Worm (Caenorhabditis elegans): ENCODE data around the gene F52D2.7.

Gene F52D2.7

DNA sequence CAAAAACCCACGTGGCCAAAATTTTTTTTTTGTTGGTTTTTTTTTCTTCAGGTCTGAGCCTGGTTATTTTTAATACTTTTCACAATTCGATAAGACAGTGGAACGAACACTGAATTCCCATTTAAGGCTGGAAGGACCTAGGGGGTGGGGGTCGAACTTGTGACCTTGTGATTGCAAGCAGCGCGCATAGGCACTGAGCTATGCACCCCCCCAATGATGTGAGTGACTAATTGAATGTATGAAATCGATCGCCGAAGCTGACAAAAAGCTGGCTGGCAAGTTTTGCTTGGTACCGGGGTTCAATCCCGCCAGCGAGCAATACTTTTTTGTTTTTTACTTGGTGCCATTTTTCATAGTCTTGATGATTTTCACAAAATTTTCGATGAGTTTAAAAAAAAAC, 36.5 kb downstream of the F52D2.7 start:
- TF ChIP-seq lim-7 (GFP tag; IDR thresholded peaks at IDR 0.05): peak; percentile 33; the same call in 1 of the 2 replicates
- peak; percentile 63; the same call in 1 of the 2 replicates for TF ChIP-seq egl-43 (GFP tag; IDR thresholded peaks at IDR 0.05)
- no peak for TF ChIP-seq nhr-237 (tag; optimal IDR thresholded peaks at IDR 0.05)
- TF ChIP-seq Y48G9A.11 (GFP tag; IDR thresholded peaks at IDR 0.05): no peak
- peak; percentile 71 for TF ChIP-seq snpc-1.2 (GFP tag; IDR thresholded peaks at IDR 0.05)
- no peak for TF ChIP-seq aly-2 (tag; optimal IDR thresholded peaks at IDR 0.05)
- peak; percentile 35 for TF ChIP-seq aha-1 (tag)
- peak in 1 of 2 experiments; percentile 65 for TF ChIP-seq unc-62 (GFP tag; optimal IDR thresholded peaks at IDR 0.05 in 1 of 2)
- no peak for TF ChIP-seq unc-62 (tag; optimal IDR thresholded peaks at IDR 0.05)
- no peak for TF ChIP-seq nhr-25 (tag; optimal IDR thresholded peaks at IDR 0.05; ENCODE audit: borderline replicate concordance, insufficient read depth)

DNA sequence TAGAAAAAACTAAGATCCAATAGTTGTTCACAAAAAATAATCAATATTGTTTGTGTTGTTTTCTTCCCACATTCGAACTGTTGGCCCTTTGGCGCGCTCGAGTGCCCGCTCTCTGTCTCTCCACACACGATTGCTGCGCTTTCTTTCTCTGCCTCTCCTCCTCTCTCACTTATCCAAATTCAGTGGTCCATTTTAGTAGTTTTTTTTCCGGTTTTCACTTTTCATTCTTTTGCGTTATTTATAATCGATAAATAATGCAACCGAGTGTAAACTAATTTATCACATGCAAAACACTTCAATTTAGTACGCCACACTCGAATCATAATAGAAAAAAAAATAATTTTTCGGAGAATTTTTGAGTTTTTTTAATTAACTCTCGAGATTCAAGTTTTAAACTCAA, 38.1 kb downstream of the F52D2.7 start:
- TF ChIP-seq lin-38 (GFP tag; IDR thresholded peaks at IDR 0.05): no peak
- no peak for TF ChIP-seq zfp-2 (tag; optimal IDR thresholded peaks at IDR 0.05)
- no peak for TF ChIP-seq nhr-10 (tag; optimal IDR thresholded peaks at IDR 0.05)
- no peak for TF ChIP-seq nhr-111 (GFP tag; optimal IDR thresholded peaks at IDR 0.05)
- TF ChIP-seq mep-1 (tag; optimal IDR thresholded peaks at IDR 0.05): no peak
- no peak for TF ChIP-seq madf-9 (GFP tag; conservative IDR thresholded peaks at IDR 0.05)
- peak; percentile 72 for TF ChIP-seq aha-1 (tag)
- peak; percentile 91 for TF ChIP-seq duxl-1 (tag; optimal IDR thresholded peaks at IDR 0.05; ENCODE audit: poor library complexity)
- TF ChIP-seq mdl-1 (tag; optimal IDR thresholded peaks at IDR 0.05): no peak
- no peak for TF ChIP-seq dmd-8 (GFP tag; IDR thresholded peaks at IDR 0.05)
- peak in 1 of 2 experiments; percentile 78 for TF ChIP-seq unc-62 (GFP tag; optimal IDR thresholded peaks at IDR 0.05 in 1 of 2)
- no peak for TF ChIP-seq unc-62 (tag; optimal IDR thresholded peaks at IDR 0.05)

DNA sequence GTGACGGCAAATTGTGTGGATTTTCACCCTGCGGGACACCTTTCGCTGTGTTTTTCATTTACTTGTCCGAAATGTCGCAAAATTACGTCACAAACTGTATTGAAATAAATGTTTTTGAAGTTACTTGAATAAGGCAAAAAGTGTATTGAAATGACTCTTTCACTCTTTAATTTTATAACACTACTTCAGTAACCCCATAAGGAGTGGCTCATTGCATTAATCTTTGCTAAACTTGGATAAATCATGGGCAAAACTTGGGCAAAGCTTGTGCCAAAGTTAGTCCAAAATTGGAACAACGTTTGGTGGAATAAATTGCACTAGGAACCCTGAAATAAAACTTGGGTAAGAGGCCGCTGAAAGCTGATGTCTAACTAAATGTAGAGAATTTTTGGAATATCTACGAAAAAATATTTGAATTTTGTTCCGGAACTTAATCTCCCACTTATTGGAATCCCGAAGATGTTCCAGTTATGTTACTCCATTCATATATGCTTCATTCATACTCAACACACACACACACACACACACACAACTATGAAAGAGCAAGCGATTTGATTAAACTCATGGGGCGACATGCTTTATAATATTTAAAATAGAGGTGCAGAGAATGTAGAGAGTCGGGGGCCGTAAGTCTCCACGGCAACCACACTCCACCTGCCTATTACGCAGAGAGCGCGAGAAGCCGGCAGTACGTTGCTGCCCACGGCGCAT, 50.3 kb downstream of the F52D2.7 start, which contains the start of gene Y102A11A.9:
Gene Y102A11A.9 (plus strand): TSS at position 661 of the 711 bp plus-strand sequence.
- no peak for TF ChIP-seq mes-2 (tag; optimal IDR thresholded peaks at IDR 0.05; ENCODE audit: poor library complexity, severe bottlenecking)
- TF ChIP-seq aha-1 (tag): peak; percentile 29

DNA sequence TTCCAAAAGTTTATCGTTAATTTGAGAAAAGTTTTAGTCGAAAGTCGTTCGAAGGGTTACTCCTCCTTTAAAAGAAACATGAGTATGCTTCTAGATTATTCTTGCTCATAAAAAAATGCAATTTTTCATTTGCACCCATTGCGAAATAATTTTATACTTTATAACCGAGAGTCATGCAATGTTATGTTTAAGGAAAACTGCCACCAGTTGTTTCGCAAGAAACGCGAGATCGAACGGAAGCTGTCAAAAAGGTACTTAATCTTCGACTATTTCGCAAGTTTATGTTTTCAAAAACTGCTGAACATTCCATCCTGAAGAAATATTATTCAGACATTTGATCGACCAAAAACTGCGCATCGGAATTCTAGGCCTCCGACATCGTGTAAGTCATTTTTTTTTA, 51.5 kb downstream of the F52D2.7 start:
- no peak for TF ChIP-seq hlh-11 (tag; optimal IDR thresholded peaks at IDR 0.05)
- TF ChIP-seq duxl-1 (tag; optimal IDR thresholded peaks at IDR 0.05; ENCODE audit: poor library complexity): no peak
- peak; percentile 1 for TF ChIP-seq nhr-11 (tag; optimal IDR thresholded peaks at IDR 0.05)
- TF ChIP-seq tra-1 (GFP tag; IDR thresholded peaks at IDR 0.05): no peak
- no peak for TF ChIP-seq zfp-3 (GFP tag; conservative IDR thresholded peaks at IDR 0.05)

ce11 chrX:2014521-2014920, 52.1 kb downstream of the F52D2.7 start:
- peak; percentile 76 for TF ChIP-seq php-3 (GFP tag; IDR thresholded peaks at IDR 0.05)
- peak; percentile 24 for TF ChIP-seq hlh-30 (tag; optimal IDR thresholded peaks at IDR 0.05; ENCODE audit: insufficient read depth)
- TF ChIP-seq zfp-2 (tag; optimal IDR thresholded peaks at IDR 0.05): no peak
- no peak for TF ChIP-seq R02D3.7 (tag; optimal IDR thresholded peaks at IDR 0.05)
- TF ChIP-seq nhr-42 (GFP tag; IDR thresholded peaks at IDR 0.05): no peak
- peak; percentile 87 for TF ChIP-seq dmd-6 (GFP tag; IDR thresholded peaks at IDR 0.05)
- TF ChIP-seq nhr-48 (tag; optimal IDR thresholded peaks at IDR 0.05): peak; percentile 50
- TF ChIP-seq zag-1 (tag; optimal IDR thresholded peaks at IDR 0.05): no peak
- no peak for TF ChIP-seq F37D6.2 (tag; optimal IDR thresholded peaks at IDR 0.05)
- TF ChIP-seq lsy-2 (tag; optimal IDR thresholded peaks at IDR 0.05): peak in 1 of 2 experiments; percentile 18
- TF ChIP-seq hif-1 (tag; optimal IDR thresholded peaks at IDR 0.05): peak in 1 of 2 experiments; percentile 17
- peak; percentile 86 for TF ChIP-seq aha-1 (tag)
- TF ChIP-seq mes-2 (tag; optimal IDR thresholded peaks at IDR 0.05; ENCODE audit: poor library complexity, severe bottlenecking): peak; percentile 20
- TF ChIP-seq nhr-28 (tag; optimal IDR thresholded peaks at IDR 0.05): peak; percentile 80
- TF ChIP-seq D1046.2 (GFP tag; IDR thresholded peaks at IDR 0.05): no peak
- peak; percentile 80 for TF ChIP-seq dve-1 (tag; optimal IDR thresholded peaks at IDR 0.05; ENCODE audit: insufficient read depth)
- TF ChIP-seq nhr-77 (tag; optimal IDR thresholded peaks at IDR 0.05): peak; percentile 41
- TF ChIP-seq duxl-1 (tag; optimal IDR thresholded peaks at IDR 0.05; ENCODE audit: poor library complexity): no peak
- TF ChIP-seq lin-1 (GFP tag; IDR thresholded peaks at IDR 0.05): peak; percentile 69; the same call in 1 of the 2 replicates
- peak; percentile 80 for TF ChIP-seq pqm-1 (tag; optimal IDR thresholded peaks at IDR 0.05)
- no peak for TF ChIP-seq spr-1 (tag; optimal IDR thresholded peaks at IDR 0.05)
- TF ChIP-seq arid-1 (GFP tag; conservative IDR thresholded peaks at IDR 0.05): no peak

Data from whole organism, L4 larva.